Worm (Caenorhabditis elegans) whole organism, L4 larva: ENCODE measurements around the gene Y57G11C.28.

Experiments used
- F49E8.2 ChIP-seq: sonication (generic microtip); optimal IDR thresholded peaks from 2 replicates; lab custom pipeline; 2016; ENCODE audit warnings: missing compliant biosample characterization, mild to moderate bottlenecking, missing genetic modification characterization, borderline replicate concordance
- ama-1 ChIP-seq: fragments of 150-350 bp; optimal IDR thresholded peaks from 2 replicates; lab custom pipeline; 2014; ENCODE audit warnings: inconsistent platforms, mixed read lengths
- ceh-82 ChIP-seq: sonication (generic microtip); optimal IDR thresholded peaks from 2 replicates; lab custom pipeline; 2017; ENCODE audit warnings: missing biosample characterization, missing genetic modification characterization
- fos-1 ChIP-seq: fragments of 150-350 bp; optimal IDR thresholded peaks from 2 replicates; lab custom pipeline; 2014; ENCODE audit warnings: missing biosample characterization, missing genetic modification characterization
- zip-11 ChIP-seq: fragments of 200-800 bp; sonication (Bioruptor generic); IDR thresholded peaks from 2 replicates; pipeline ENCODE4 v1.3.6; 2022; ENCODE audit warnings: missing genetic modification characterization, missing compliant biosample characterization

DNA sequence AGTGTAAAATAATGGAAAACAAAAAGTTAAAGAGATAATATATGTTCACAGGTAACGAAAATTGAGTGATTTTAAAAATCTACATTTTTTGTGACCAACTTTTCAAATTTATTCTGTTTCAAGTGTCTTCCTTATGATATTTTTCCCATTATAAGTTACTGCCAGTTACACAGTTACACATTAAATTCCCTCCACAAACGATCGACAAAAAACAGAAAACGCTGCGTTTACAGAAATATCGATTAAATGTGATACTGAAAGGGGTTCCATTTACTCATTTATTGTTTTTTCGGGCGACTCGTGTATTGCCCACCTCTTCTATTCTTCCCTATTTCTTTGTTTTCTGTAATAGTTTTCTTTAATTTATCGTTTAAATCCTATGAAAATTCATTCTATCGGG is 7.5 kb downstream of the Y57G11C.28 start, which contains the start of gene Y57G11C.1144:
- TF ChIP-seq F49E8.2 (no peak), fos-1 (tag; lab: Kevin White, UChicago) (no peak), zip-11 (GFP tag; lab: Robert Waterston, UW) (no peak), ama-1 (no peak), ceh-82 (tag; lab: Kevin White, UChicago) (no peak)
